Worm (Caenorhabditis elegans) whole organism, L1 larva: Measurements from ENCODE around the gene F26F4.5.

ENCODE experiments used
- C16A3.4 ChIP-seq: fragments of 150-350 bp; optimal IDR thresholded peaks from 2 replicates; lab custom pipeline; 2014; ENCODE audit warnings: missing biosample characterization, missing genetic modification characterization
- C34B4.2 ChIP-seq: sonication (generic microtip); optimal IDR thresholded peaks from 2 replicates; lab custom pipeline; 2017; ENCODE audit warnings: mild to moderate bottlenecking, missing genetic modification characterization, missing compliant biosample characterization
- F16B12.6 ChIP-seq: fragments of 150-350 bp; optimal IDR thresholded peaks from 2 replicates; lab custom pipeline; 2014; ENCODE audit warnings: missing biosample characterization, missing genetic modification characterization
- Y116A8C.19 ChIP-seq: sonication (generic microtip); optimal IDR thresholded peaks from 2 replicates; lab custom pipeline; 2016; ENCODE audit warnings: missing compliant biosample characterization, missing genetic modification characterization, borderline replicate concordance
- aly-2 ChIP-seq: fragments of 150-350 bp; optimal IDR thresholded peaks from 2 replicates; lab custom pipeline; 2014; ENCODE audit warnings: missing biosample characterization, missing genetic modification characterization
- ama-1 ChIP-seq: fragments of 150-350 bp; optimal IDR thresholded peaks from 2 replicates; lab custom pipeline; 2014
- blmp-1 ChIP-seq: fragments of 150-350 bp; optimal IDR thresholded peaks from 2 replicates; lab custom pipeline; 2014; ENCODE audit warnings: missing biosample characterization, missing genetic modification characterization
- ceh-82 ChIP-seq, 3 experiments: fragments of 150-350 bp in 1 of 3; sonication (generic microtip) in 2 of 3; optimal IDR thresholded peaks; 2 replicates each; lab custom pipeline; 2014 to 2017; ENCODE audit warnings: missing biosample characterization in 3 of 3, missing genetic modification characterization in 3 of 3
- ceh-88 ChIP-seq: fragments of 200-800 bp; sonication (Bioruptor generic); IDR thresholded peaks from 2 replicates; pipeline ENCODE4 v1.3.6; 2022; ENCODE audit warnings: missing genetic modification characterization, missing compliant biosample characterization
- ceh-90 ChIP-seq: sonication (generic microtip); optimal IDR thresholded peaks from 2 replicates; lab custom pipeline; 2016; ENCODE audit warnings: missing genetic modification characterization, missing compliant biosample characterization
- ces-1 ChIP-seq: fragments of 150-350 bp; optimal IDR thresholded peaks from 2 replicates; lab custom pipeline; 2014; ENCODE audit warnings: missing biosample characterization, missing genetic modification reagents, missing genetic modification characterization
- efl-1 ChIP-seq, 4 experiments: fragments of 150-350 bp; optimal IDR thresholded peaks in 3 of 4; peaks in 1 of 4; 1 replicate in 1 of 4; 2 replicates in 3 of 4; lab custom pipeline; 2014; ENCODE audit warnings: missing biosample characterization in 2 of 4, missing genetic modification characterization in 2 of 4, missing genetic modification reagents in 2 of 4
- efl-3 ChIP-seq: fragments of 200-800 bp; sonication (Bioruptor generic); optimal IDR thresholded peaks from 2 replicates; lab custom pipeline; 2018; ENCODE audit warnings: mild to moderate bottlenecking, missing genetic modification characterization, missing compliant biosample characterization
- egl-13 ChIP-seq: sonication (generic microtip); optimal IDR thresholded peaks from 2 replicates; lab custom pipeline; 2016; ENCODE audit warnings: missing genotype, missing genetic modification reagents, missing genetic modification characterization, missing compliant biosample characterization
- elt-2 ChIP-seq: sonication (generic microtip); optimal IDR thresholded peaks from 2 replicates; lab custom pipeline; 2016; ENCODE audit warnings: missing genetic modification characterization, mild to moderate bottlenecking, inconsistent platforms, missing compliant biosample characterization, missing genetic modification reagents
- fkh-8 ChIP-seq: sonication (generic microtip); optimal IDR thresholded peaks from 2 replicates; lab custom pipeline; 2016; ENCODE audit warnings: mild to moderate bottlenecking, missing genetic modification characterization, missing compliant biosample characterization
- lin-13 ChIP-seq: fragments of 150-350 bp; optimal IDR thresholded peaks from 2 replicates; lab custom pipeline; 2014; ENCODE audit warnings: missing biosample characterization, missing genetic modification reagents, missing genetic modification characterization
- lin-39 ChIP-seq: fragments of 150-350 bp; optimal IDR thresholded peaks from 2 replicates; lab custom pipeline; 2014; ENCODE audit warnings: missing biosample characterization, missing genetic modification reagents, missing genetic modification characterization
- lir-3 ChIP-seq: sonication (generic microtip); optimal IDR thresholded peaks from 2 replicates; lab custom pipeline; 2016; ENCODE audit warnings: mild to moderate bottlenecking, missing genetic modification characterization, moderate library complexity, missing compliant biosample characterization; ENCODE audit not compliant: poor library complexity
- mab-9 ChIP-seq: fragments of 200-800 bp; sonication (Bioruptor generic); IDR thresholded peaks from 2 replicates; pipeline ENCODE4 v1.3.6; 2022; ENCODE audit warnings: missing genetic modification reagents, missing genetic modification characterization, missing compliant biosample characterization
- mef-2 ChIP-seq: fragments of 150-350 bp; optimal IDR thresholded peaks from 2 replicates; lab custom pipeline; 2014; ENCODE audit warnings: missing biosample characterization, missing genetic modification characterization
- nhr-12 ChIP-seq: sonication (generic microtip); optimal IDR thresholded peaks from 2 replicates; lab custom pipeline; 2017; ENCODE audit warnings: missing biosample characterization, missing genetic modification characterization
- nhr-237 ChIP-seq: fragments of 150-350 bp; optimal IDR thresholded peaks from 2 replicates; lab custom pipeline; 2014; ENCODE audit warnings: missing biosample characterization, missing genetic modification characterization
- nhr-47 ChIP-seq: sonication (generic microtip); optimal IDR thresholded peaks from 2 replicates; lab custom pipeline; 2016; ENCODE audit warnings: mild to moderate bottlenecking, missing genetic modification characterization, moderate library complexity, missing compliant biosample characterization
- nhr-71 ChIP-seq: sonication (generic microtip); optimal IDR thresholded peaks from 2 replicates; lab custom pipeline; 2016; ENCODE audit warnings: mild to moderate bottlenecking, missing genetic modification characterization, moderate library complexity, missing compliant biosample characterization
- nhr-76 ChIP-seq: sonication (generic microtip); optimal IDR thresholded peaks from 2 replicates; lab custom pipeline; 2017; ENCODE audit warnings: missing biosample characterization, missing genetic modification characterization
- nhr-85 ChIP-seq: sonication (generic microtip); peaks from one replicate; lab custom pipeline; 2016; ENCODE audit warnings: missing genetic modification characterization, inconsistent platforms, missing compliant biosample characterization
- pax-3 ChIP-seq: fragments of 200-800 bp; sonication (Bioruptor generic); optimal IDR thresholded peaks from 2 replicates; lab custom pipeline; 2018; ENCODE audit warnings: mild to moderate bottlenecking, missing genetic modification characterization, moderate library complexity, missing compliant biosample characterization
- snpc-4 ChIP-seq: fragments of 150-350 bp; optimal IDR thresholded peaks from 2 replicates; lab custom pipeline; 2014; ENCODE audit warnings: missing biosample characterization, missing genetic modification characterization
- snu-23 ChIP-seq: sonication (generic microtip); optimal IDR thresholded peaks from 2 replicates; lab custom pipeline; 2016; ENCODE audit warnings: missing genetic modification characterization, missing compliant biosample characterization
- sox-4 ChIP-seq: sonication (generic microtip); optimal IDR thresholded peaks from 2 replicates; lab custom pipeline; 2016; ENCODE audit warnings: missing genetic modification characterization, missing compliant biosample characterization
- sptf-1 ChIP-seq: fragments of 150-350 bp; optimal IDR thresholded peaks from 2 replicates; lab custom pipeline; 2014; ENCODE audit warnings: missing biosample characterization, missing genetic modification characterization
- sup-37 ChIP-seq: fragments of 200-800 bp; sonication (Bioruptor generic); optimal IDR thresholded peaks from 2 replicates; lab custom pipeline; 2018; ENCODE audit warnings: mild to moderate bottlenecking, missing genetic modification characterization, missing compliant biosample characterization
- unc-98 ChIP-seq: fragments of 200-800 bp; sonication (Bioruptor generic); IDR thresholded peaks from 2 replicates; pipeline ENCODE4 v1.3.6; 2022; ENCODE audit warnings: missing genetic modification characterization, missing compliant biosample characterization
- vab-15 ChIP-seq: sonication (generic microtip); optimal IDR thresholded peaks from 2 replicates; lab custom pipeline; 2017; ENCODE audit warnings: missing genotype, mild to moderate bottlenecking, missing genetic modification characterization, missing compliant biosample characterization
- zip-4 ChIP-seq: fragments of 200-800 bp; sonication (Bioruptor generic); optimal IDR thresholded peaks from 2 replicates; lab custom pipeline; 2018; ENCODE audit warnings: mild to moderate bottlenecking, missing genetic modification characterization, moderate library complexity, missing compliant biosample characterization
- ztf-11 ChIP-seq, 2 experiments: sonication (generic microtip); optimal IDR thresholded peaks; 2 replicates each; lab custom pipeline; 2016 to 2017; ENCODE audit warnings: missing genetic modification characterization in 2 of 2, missing biosample characterization in 1 of 2, missing compliant biosample characterization in 1 of 2

The F26F4.5 gene

ce11 chrIII:4874671-4875070 is 16.4 kb downstream of the F26F4.5 start, which contains the start of gene C35D10.12:
Gene C35D10.12, minus strand, starts transcription at chrIII:4874771.
- no peak for TF ChIP-seq efl-1 (optimal IDR thresholded peaks at IDR 0.05; lab: Kevin White, UChicago)
- peak in 1 of 2 experiments; percentile 31 for TF ChIP-seq efl-1 (GFP tag; optimal IDR thresholded peaks at IDR 0.05 in 1 of 2; lab: Kevin White, UChicago)
- TF ChIP-seq sptf-1 (tag; lab: Kevin White, UChicago): no peak
- TF ChIP-seq mab-9 (GFP tag; lab: Robert Waterston, UW): no peak
- no peak for TF ChIP-seq lin-39 (tag; lab: Kevin White, UChicago)

ce11 chrIII:4873395-4873794 is 17.7 kb downstream of the F26F4.5 start:
- TF ChIP-seq nhr-237: no peak

ce11 chrIII:4870478-4870877 is 20.6 kb downstream of the F26F4.5 start, which contains the start of gene gipc-1:
Gene gipc-1, plus strand, starts transcription at chrIII:4870778.
- TF ChIP-seq lin-13 (GFP tag; lab: Kevin White, UChicago) (no peak), C34B4.2 (tag; lab: Kevin White, UChicago) (no peak), F16B12.6 (tag; lab: Kevin White, UChicago) (no peak), egl-13 (tag; lab: Kevin White, UChicago) (no peak), fkh-8 (tag; lab: Kevin White, UChicago) (no peak), nhr-85 (tag; lab: Kevin White, UChicago) (no peak), nhr-71 (tag; lab: Kevin White, UChicago) (no peak), pax-3 (no peak), snu-23 (GFP tag; lab: Kevin White, UChicago) (no peak), mef-2 (tag; lab: Kevin White, UChicago) (no peak), nhr-12 (no peak)

ce11 chrIII:4868643-4869042 is 22.4 kb downstream of the F26F4.5 start, which contains the start of the genes msd-4 and C35D10.3:
Gene msd-4, minus strand, starts transcription at chrIII:4868743.
Gene C35D10.3, plus strand, starts transcription at chrIII:4868921.
- TF ChIP-seq nhr-237 (no peak), aly-2 (tag; lab: Kevin White, UChicago) (no peak), ama-1 (no peak), ceh-88 (GFP tag; lab: Robert Waterston, UW) (no peak), Y116A8C.19 (tag; lab: Kevin White, UChicago) (no peak), mef-2 (tag; lab: Kevin White, UChicago) (no peak), unc-98 (GFP tag; lab: Robert Waterston, UW) (no peak), nhr-76 (tag; lab: Kevin White, UChicago) (no peak), ceh-82 (tag; optimal IDR thresholded peaks at IDR 0.05; lab: Kevin White, UChicago) (no peak), lin-13 (GFP tag; lab: Kevin White, UChicago) (no peak), nhr-12 (no peak), nhr-47 (tag; lab: Kevin White, UChicago) (no peak)

DNA sequence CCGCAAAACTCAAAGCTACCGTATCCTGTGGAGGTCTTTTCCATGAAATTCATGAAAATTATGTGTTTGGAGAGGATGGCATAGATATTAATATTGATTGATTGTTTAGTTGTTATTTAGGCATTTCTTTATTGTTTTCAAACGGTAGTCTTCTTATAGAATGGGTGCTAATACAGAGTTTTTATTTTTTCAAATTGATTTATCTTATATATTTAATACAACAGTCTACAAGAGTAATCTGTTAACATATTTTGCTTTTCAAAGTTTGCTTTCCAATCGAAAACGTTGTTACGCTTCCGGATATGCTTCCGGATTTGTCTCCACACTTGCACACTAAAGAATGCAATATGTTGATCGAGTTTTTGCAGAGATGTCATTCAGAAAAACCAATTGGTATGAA is 24.3 kb downstream of the F26F4.5 start, which contains the start of gene C35D10.17:
Gene C35D10.17, plus strand, starts transcription at position 301 of the 400 bp plus-strand sequence.
- TF ChIP-seq vab-15 (tag; lab: Kevin White, UChicago) (no peak), sup-37 (GFP tag; lab: Kevin White, UChicago) (no peak), ces-1 (no peak), snu-23 (GFP tag; lab: Kevin White, UChicago) (no peak), efl-1 (optimal IDR thresholded peaks at IDR 0.05; lab: Kevin White, UChicago) (no peak), efl-1 (GFP tag; optimal IDR thresholded peaks at IDR 0.05 in 1 of 2; lab: Kevin White, UChicago) (no peak), sox-4 (tag; lab: Kevin White, UChicago) (no peak), zip-4 (GFP tag; lab: Kevin White, UChicago) (no peak), lin-13 (GFP tag; lab: Kevin White, UChicago) (no peak), snpc-4 (no peak), nhr-237 (no peak), ceh-90 (tag; lab: Kevin White, UChicago) (no peak)

- TF ChIP-seq C16A3.4 (tag; lab: Kevin White, UChicago) (no peak), Y116A8C.19 (tag; lab: Kevin White, UChicago) (no peak), sup-37 (GFP tag; lab: Kevin White, UChicago) (no peak), efl-3 (GFP tag; lab: Kevin White, UChicago) (no peak), blmp-1 (tag; lab: Kevin White, UChicago) (no peak), elt-2 (tag; lab: Kevin White, UChicago) (no peak), snu-23 (GFP tag; lab: Kevin White, UChicago) (no peak), aly-2 (tag; lab: Kevin White, UChicago) (no peak), nhr-237 (no peak), lir-3 (no peak), ces-1 (no peak), nhr-85 (tag; lab: Kevin White, UChicago) (no peak), ztf-11 (tag; optimal IDR thresholded peaks at IDR 0.05; lab: Kevin White, UChicago) (no peak), ceh-82 (tag; optimal IDR thresholded peaks at IDR 0.05; lab: Kevin White, UChicago) (no peak), nhr-47 (tag; lab: Kevin White, UChicago) (no peak)
- TF ChIP-seq, all 84 proteins: peak for 0
These were observed 27.9 kb downstream of the F26F4.5 start, which contains the start of gene coq-8 for ce11 chrIII:4863127-4863526. Gene coq-8, plus strand, starts transcription at chrIII:4863427.
